Fruit fly (Drosophila melanogaster) S2 (cell line): ENCODE data around the gene CG31229.

Experiments
- CG8478 ChIP-seq: fragments of >200 bp; optimal IDR thresholded peaks from 2 replicates; lab custom pipeline; 2018
- CTCF ChIP-seq, 2 experiments: fragments of >200 bp; optimal IDR thresholded peaks; 2 replicates each; lab custom pipeline; 2018

DNA sequence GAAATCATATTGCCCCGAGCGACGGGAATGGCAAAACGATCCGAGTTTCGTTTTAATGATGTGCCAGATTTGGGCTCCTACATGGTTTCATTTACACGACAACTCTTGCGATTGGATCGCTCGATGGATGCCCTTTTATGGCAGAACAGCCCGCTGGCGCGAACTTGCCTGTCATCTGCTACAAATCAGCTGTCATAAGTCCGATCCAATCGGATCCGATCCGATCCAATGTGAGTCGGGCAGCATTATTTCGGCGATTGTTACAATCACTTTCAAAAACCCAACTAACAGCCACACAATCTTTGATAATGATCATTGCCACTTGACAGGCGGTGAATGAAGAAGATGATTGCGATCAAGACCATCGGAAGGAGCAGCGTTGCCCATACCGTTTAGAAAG is 24.0 kb upstream of the CG31229 start:
- TF ChIP-seq CG8478 (lab: Kevin White, UChicago) (no peak), CTCF (optimal IDR thresholded peaks at IDR 0.05; lab: Kevin White, UChicago) (no peak)
